Fruit fly (Drosophila melanogaster) whole organism, embryonic: ENCODE data around the gene Rbp4.

Experiments
- Ada2b ChIP-seq: fragments of 200-800 bp; sonication (Bioruptor generic); IDR thresholded peaks from 2 replicates; pipeline ENCODE4 v1.3.6; 2022; ENCODE audit warnings: missing biosample characterization, missing genetic modification characterization
- Adf1 ChIP-seq: fragments of 200-800 bp; sonication (Bioruptor generic); IDR thresholded peaks from 2 replicates; pipeline ENCODE4 v1.3.6; 2022; ENCODE audit warnings: missing biosample characterization, missing genetic modification characterization
- Aef1 ChIP-seq: fragments of 200-800 bp; sonication (Bioruptor generic); IDR thresholded peaks from 3 replicates; pipeline ENCODE4 v1.3.6; 2022; ENCODE audit warnings: missing biosample characterization, missing genetic modification characterization
- CG11560 ChIP-seq: fragments of 200-800 bp; sonication (Bioruptor generic); IDR thresholded peaks from 3 replicates; pipeline ENCODE4 v1.3.6; 2022; ENCODE audit warnings: missing biosample characterization, missing genetic modification characterization
- CG12071 ChIP-seq: fragments of 200-800 bp; sonication (Bioruptor generic); optimal IDR thresholded peaks from 3 replicates; lab custom pipeline; 2018; ENCODE audit warnings: missing biosample characterization, mild to moderate bottlenecking, missing genetic modification characterization
- CG13894 ChIP-seq: fragments of 200-800 bp; sonication (Bioruptor generic); optimal IDR thresholded peaks from 3 replicates; lab custom pipeline; 2018; ENCODE audit warnings: missing biosample characterization, mild to moderate bottlenecking, missing genetic modification characterization, moderate library complexity
- CG14965 ChIP-seq: fragments of 200-800 bp; sonication (Bioruptor generic); optimal IDR thresholded peaks from 2 replicates; lab custom pipeline; 2016; ENCODE audit warnings: missing biosample characterization, missing genetic modification characterization, borderline replicate concordance
- CG1647 ChIP-seq: fragments of 200-800 bp; sonication (Bioruptor generic); optimal IDR thresholded peaks from 3 replicates; lab custom pipeline; 2016; ENCODE audit warnings: missing biosample characterization, missing genetic modification characterization
- CG18011 ChIP-seq: fragments of 200-800 bp; sonication (Bioruptor generic); optimal IDR thresholded peaks from 2 replicates; lab custom pipeline; 2017; ENCODE audit warnings: missing biosample characterization, missing genetic modification characterization, mild to moderate bottlenecking, moderate library complexity, missing genotype
- CG18262 ChIP-seq: fragments of 200-800 bp; optimal IDR thresholded peaks from 3 replicates; lab custom pipeline; 2019; ENCODE audit warnings: missing biosample characterization, mild to moderate bottlenecking, missing genetic modification characterization, moderate library complexity
- CG18476 ChIP-seq: fragments of 200-800 bp; sonication (Bioruptor generic); optimal IDR thresholded peaks from 2 replicates; lab custom pipeline; 2016; ENCODE audit warnings: missing biosample characterization, mild to moderate bottlenecking, missing genetic modification characterization
- CG4282 ChIP-seq: fragments of 200-800 bp; sonication (Bioruptor generic); optimal IDR thresholded peaks from 2 replicates; lab custom pipeline; 2016; ENCODE audit warnings: missing biosample characterization, missing genetic modification characterization
- CG4707 ChIP-seq: fragments of 200-800 bp; sonication (Bioruptor generic); optimal IDR thresholded peaks from 2 replicates; lab custom pipeline; 2018; ENCODE audit warnings: missing biosample characterization, mild to moderate bottlenecking, missing genetic modification characterization, moderate library complexity
- CG6175 ChIP-seq: fragments of 200-800 bp; sonication (Bioruptor generic); IDR thresholded peaks from 3 replicates; pipeline ENCODE4 v1.3.6; 2022; ENCODE audit warnings: missing biosample characterization, missing genetic modification characterization
- CG6254 ChIP-seq: fragments of 200-800 bp; sonication (Bioruptor generic); optimal IDR thresholded peaks from 3 replicates; lab custom pipeline; 2017; ENCODE audit warnings: mild to moderate bottlenecking, missing biosample characterization, missing genetic modification reagents, missing genetic modification characterization
- CG6654 ChIP-seq: fragments of 200-800 bp; sonication (Bioruptor generic); optimal IDR thresholded peaks from 2 replicates; lab custom pipeline; 2017; ENCODE audit warnings: missing biosample characterization, mild to moderate bottlenecking, missing genetic modification characterization
- CG7839 ChIP-seq: fragments of 200-800 bp; sonication (Bioruptor generic); optimal IDR thresholded peaks from 3 replicates; lab custom pipeline; 2018; ENCODE audit warnings: missing biosample characterization, mild to moderate bottlenecking, missing genetic modification characterization, moderate library complexity
- CG7987 ChIP-seq: fragments of 200-800 bp; sonication (Bioruptor generic); optimal IDR thresholded peaks from 2 replicates; lab custom pipeline; 2018; ENCODE audit warnings: missing biosample characterization, mild to moderate bottlenecking, missing genetic modification characterization, moderate library complexity
- CG9876 ChIP-seq: fragments of 200-800 bp; sonication (Bioruptor generic); optimal IDR thresholded peaks from 2 replicates; lab custom pipeline; 2016; ENCODE audit warnings: missing biosample characterization, missing genetic modification characterization
- Dip3 ChIP-seq: fragments of 200-800 bp; sonication (Bioruptor generic); optimal IDR thresholded peaks from 3 replicates; lab custom pipeline; 2016; ENCODE audit warnings: missing biosample characterization, missing genetic modification characterization
- Doc3 ChIP-seq: fragments of 200-800 bp; sonication (Bioruptor generic); IDR thresholded peaks from 3 replicates; pipeline ENCODE4 v1.3.6; 2022; ENCODE audit warnings: missing biosample characterization, missing genetic modification characterization; ENCODE audit not compliant: partially characterized antibody
- Drgx ChIP-seq: fragments of 200-800 bp; sonication (Bioruptor generic); IDR thresholded peaks from 2 replicates; pipeline ENCODE4 v1.3.6; 2022; ENCODE audit warnings: missing biosample characterization, missing genetic modification characterization
- E2f1 ChIP-seq: fragments of 200-800 bp; sonication (Bioruptor generic); IDR thresholded peaks from 2 replicates; pipeline ENCODE4 v1.3.6; 2022; ENCODE audit warnings: missing biosample characterization, missing genetic modification characterization
- HLH54F ChIP-seq: fragments of 200-800 bp; sonication (Bioruptor generic); optimal IDR thresholded peaks from 3 replicates; lab custom pipeline; 2016; ENCODE audit warnings: missing biosample characterization, missing genetic modification characterization
- HmgD ChIP-seq: fragments of 200-800 bp; sonication (Bioruptor generic); optimal IDR thresholded peaks from 3 replicates; lab custom pipeline; 2016; ENCODE audit warnings: missing biosample characterization, missing genetic modification characterization
- Hr39 ChIP-seq: fragments of >200 bp; optimal IDR thresholded peaks from 2 replicates; lab custom pipeline; 2017
- Hr78 ChIP-seq, 2 experiments: fragments of 200-800 bp in 1 of 2; fragments of >200 bp in 1 of 2; sonication (Bioruptor generic) in 1 of 2; optimal IDR thresholded peaks; 2 replicates each; lab custom pipeline; 2017 to 2019; ENCODE audit warnings: missing biosample characterization in 2 of 2, missing genetic modification characterization in 2 of 2, mild to moderate bottlenecking in 1 of 2, moderate library complexity in 1 of 2
- Jarid2 ChIP-seq: fragments of 200-800 bp; sonication (Bioruptor generic); optimal IDR thresholded peaks from 3 replicates; lab custom pipeline; 2017; ENCODE audit warnings: mild to moderate bottlenecking, missing biosample characterization, missing genetic modification reagents, missing genetic modification characterization
- NC2α ChIP-seq: fragments of 200-800 bp; sonication (Bioruptor generic); optimal IDR thresholded peaks from 2 replicates; lab custom pipeline; 2016; ENCODE audit warnings: missing biosample characterization, missing genetic modification characterization
- Nf-YA ChIP-seq: fragments of 200-800 bp; sonication (Bioruptor generic); IDR thresholded peaks from 2 replicates; pipeline ENCODE4 v1.3.6; 2022; ENCODE audit warnings: missing biosample characterization, missing genetic modification characterization
- Pdp1 ChIP-seq, 2 experiments: fragments of 200-800 bp; sonication (Bioruptor generic); optimal IDR thresholded peaks; 3 replicates each; lab custom pipeline; 2016; ENCODE audit warnings: missing biosample characterization in 2 of 2, missing genetic modification characterization in 2 of 2, mild to moderate bottlenecking in 1 of 2, moderate library complexity in 1 of 2
- Sry-β ChIP-seq: fragments of 200-800 bp; sonication (Bioruptor generic); optimal IDR thresholded peaks from 2 replicates; lab custom pipeline; 2018; ENCODE audit warnings: missing biosample characterization, mild to moderate bottlenecking, missing genetic modification characterization, moderate library complexity
- abd-A ChIP-seq: fragments of 200-800 bp; sonication (Bioruptor generic); optimal IDR thresholded peaks from 3 replicates; lab custom pipeline; 2019; ENCODE audit warnings: missing biosample characterization, mild to moderate bottlenecking, missing genetic modification characterization, moderate library complexity
- al ChIP-seq: fragments of 200-800 bp; sonication (Bioruptor generic); IDR thresholded peaks from 2 replicates; pipeline ENCODE4 v1.3.6; 2022; ENCODE audit warnings: missing biosample characterization, missing genetic modification characterization
- ato ChIP-seq: fragments of 200-800 bp; sonication (Bioruptor generic); IDR thresholded peaks from 2 replicates; pipeline ENCODE4 v1.3.6; 2022; ENCODE audit warnings: missing biosample characterization, missing genetic modification characterization; ENCODE audit not compliant: partially characterized antibody
- bowl ChIP-seq: fragments of 200-800 bp; sonication (Bioruptor generic); IDR thresholded peaks from 2 replicates; pipeline ENCODE4 v1.3.6; 2022; ENCODE audit warnings: missing biosample characterization, missing genetic modification characterization
- chinmo ChIP-seq: fragments of 200-800 bp; sonication (Bioruptor generic); IDR thresholded peaks from 4 replicates; pipeline ENCODE4 v1.3.6; 2022; ENCODE audit warnings: missing biosample characterization, missing genetic modification characterization; ENCODE audit not compliant: partially characterized antibody
- disco-r ChIP-seq: fragments of 200-800 bp; sonication (Bioruptor generic); optimal IDR thresholded peaks from 2 replicates; lab custom pipeline; 2016; ENCODE audit warnings: missing biosample characterization, missing genetic modification characterization
- eve ChIP-seq, 2 experiments: fragments of >200 bp; optimal IDR thresholded peaks; 2 replicates each; lab custom pipeline; 2017; ENCODE audit warnings: missing biosample characterization in 2 of 2, missing genetic modification characterization in 2 of 2
- ftz-f1 ChIP-seq: fragments of 200-800 bp; sonication (Bioruptor generic); optimal IDR thresholded peaks from 2 replicates; lab custom pipeline; 2016; ENCODE audit warnings: missing biosample characterization, missing genetic modification characterization
- lmd ChIP-seq: fragments of 200-800 bp; sonication (Bioruptor generic); IDR thresholded peaks from 2 replicates; pipeline ENCODE4 v1.3.6; 2022; ENCODE audit warnings: missing biosample characterization, missing genetic modification characterization
- lov ChIP-seq, 2 experiments: fragments of 200-800 bp in 1 of 2; fragments of >200 bp in 1 of 2; sonication (Bioruptor generic) in 1 of 2; IDR thresholded peaks in 1 of 2; optimal IDR thresholded peaks in 1 of 2; 2 replicates in 1 of 2; 3 replicates in 1 of 2; pipeline versions ENCODE4 v1.3.6 to Lab custom; 2017 to 2022; ENCODE audit warnings: missing biosample characterization in 1 of 2, missing genetic modification characterization in 1 of 2
- maf-S ChIP-seq: fragments of 200-800 bp; sonication (Bioruptor generic); optimal IDR thresholded peaks from 2 replicates; lab custom pipeline; 2016; ENCODE audit warnings: missing biosample characterization, missing genetic modification characterization
- run ChIP-seq: fragments of 200-800 bp; sonication (Bioruptor generic); optimal IDR thresholded peaks from 3 replicates; lab custom pipeline; 2018; ENCODE audit warnings: missing biosample characterization, mild to moderate bottlenecking, missing genetic modification characterization
- sens-2 ChIP-seq: fragments of 200-800 bp; sonication (Bioruptor generic); IDR thresholded peaks from 2 replicates; pipeline ENCODE4 v1.3.6; 2022; ENCODE audit warnings: missing biosample characterization, missing genetic modification characterization
- sug ChIP-seq: fragments of 200-800 bp; optimal IDR thresholded peaks from 2 replicates; lab custom pipeline; 2019; ENCODE audit warnings: missing biosample characterization, mild to moderate bottlenecking, missing genetic modification characterization, moderate library complexity
- tio ChIP-seq: fragments of 200-800 bp; sonication (Bioruptor generic); optimal IDR thresholded peaks from 2 replicates; lab custom pipeline; 2017; ENCODE audit warnings: missing biosample characterization, missing genetic modification characterization, inconsistent platforms
- usp ChIP-seq: fragments of >200 bp; optimal IDR thresholded peaks from 2 replicates; lab custom pipeline; 2017; ENCODE audit warnings: missing biosample characterization, missing genetic modification characterization
- zf30C ChIP-seq: fragments of 200-800 bp; sonication (Bioruptor generic); optimal IDR thresholded peaks from 3 replicates; lab custom pipeline; 2018; ENCODE audit warnings: missing biosample characterization, mild to moderate bottlenecking, missing genetic modification characterization

Gene Rbp4

dm6 chr3R:13683624-13684568, 27.7 kb upstream of the Rbp4 start, which contains the start of gene flfl:
TSS of gene flfl (plus strand) at chr3R:13683921.
- TF ChIP-seq CG18476 (GFP tag; lab: Kevin White, UChicago) (no peak), CG13894 (tag; lab: Kevin White, UChicago) (peak; percentile 40), chinmo (GFP tag; lab: Robert Waterston, UW) (no peak), tio (GFP tag; lab: Kevin White, UChicago) (no peak), Pdp1 (GFP tag; optimal IDR thresholded peaks at IDR 0.05; lab: Kevin White, UChicago) (peak in 1 of 2 experiments; percentile 96), Adf1 (no peak), sens-2 (no peak), CG12071 (GFP tag; lab: Kevin White, UChicago) (peak; percentile 44), CG4282 (GFP tag; lab: Kevin White, UChicago) (no peak), Drgx (GFP tag; lab: Robert Waterston, UW) (no peak), Jarid2 (GFP tag; lab: Kevin White, UChicago) (peak; percentile 31), eve (GFP tag; optimal IDR thresholded peaks at IDR 0.05; lab: Kevin White, UChicago) (no peak), CG9876 (GFP tag; lab: Kevin White, UChicago) (no peak), CG1647 (GFP tag; lab: Kevin White, UChicago) (no peak), usp (GFP tag; lab: Kevin White, UChicago) (no peak), zf30C (GFP tag; lab: Kevin White, UChicago) (no peak), CG6654 (no peak), CG4707 (no peak), Aef1 (GFP tag; lab: Robert Waterston, UW) (no peak), Hr39 (lab: Kevin White, UChicago) (no peak), ftz-f1 (GFP tag; lab: Kevin White, UChicago) (peak; percentile 23), Nf-YA (GFP tag; lab: Robert Waterston, UW) (no peak), sug (peak; percentile 61), Dip3 (GFP tag; lab: Kevin White, UChicago) (no peak), CG7987 (GFP tag; lab: Kevin White, UChicago) (peak; percentile 74), E2f1 (no peak), bowl (GFP tag; lab: Robert Waterston, UW) (no peak), run (no peak), al (GFP tag; lab: Robert Waterston, UW) (no peak), ato (GFP tag; lab: Robert Waterston, UW) (no peak), maf-S (peak; percentile 24), Hr78 (GFP tag; optimal IDR thresholded peaks at IDR 0.05; lab: Kevin White, UChicago) (no peak), disco-r (GFP tag; lab: Kevin White, UChicago) (no peak), Doc3 (no peak), NC2α (GFP tag; lab: Kevin White, UChicago) (no peak), abd-A (tag; lab: Kevin White, UChicago) (no peak), CG11560 (tag; lab: Robert Waterston, UW) (no peak), CG7839 (no peak), lov (optimal IDR thresholded peaks at IDR 0.05; lab: Kevin White, UChicago) (no peak), lov (GFP tag; IDR thresholded peaks at IDR 0.05; lab: Robert Waterston, UW) (no peak), CG18262 (tag; lab: Kevin White, UChicago) (no peak), CG18011 (GFP tag; lab: Kevin White, UChicago) (peak; percentile 21), CG6175 (GFP tag; lab: Robert Waterston, UW) (no peak), CG14965 (GFP tag; lab: Kevin White, UChicago) (no peak), HLH54F (GFP tag; lab: Kevin White, UChicago) (peak; percentile 11), Ada2b (GFP tag; lab: Robert Waterston, UW) (no peak), lmd (GFP tag; lab: Robert Waterston, UW) (no peak), HmgD (GFP tag; lab: Kevin White, UChicago) (peak; percentile 49), Sry-β (no peak), CG6254 (GFP tag; lab: Kevin White, UChicago) (no peak)
